Worm (Caenorhabditis elegans) whole organism, L1 larva: ENCODE data around the gene ugt-61.

Experiments
- C04F5.9 ChIP-seq: sonication (generic microtip); optimal IDR thresholded peaks from 2 replicates; lab custom pipeline; 2016; ENCODE audit warnings: missing genetic modification characterization, missing compliant biosample characterization
- aly-2 ChIP-seq: fragments of 150-350 bp; optimal IDR thresholded peaks from 2 replicates; lab custom pipeline; 2014; ENCODE audit warnings: missing biosample characterization, missing genetic modification characterization
- ceh-82 ChIP-seq, 3 experiments: fragments of 150-350 bp in 1 of 3; sonication (generic microtip) in 2 of 3; optimal IDR thresholded peaks; 2 replicates each; lab custom pipeline; 2014 to 2017; ENCODE audit warnings: missing biosample characterization in 3 of 3, missing genetic modification characterization in 3 of 3
- hlh-17 ChIP-seq: fragments of 200-800 bp; sonication (Bioruptor generic); optimal IDR thresholded peaks from 2 replicates; lab custom pipeline; 2018; ENCODE audit warnings: missing genetic modification characterization, mild to moderate bottlenecking, missing compliant biosample characterization, moderate library complexity, borderline replicate concordance
- lin-13 ChIP-seq: fragments of 150-350 bp; optimal IDR thresholded peaks from 2 replicates; lab custom pipeline; 2014; ENCODE audit warnings: missing biosample characterization, missing genetic modification reagents, missing genetic modification characterization
- nhr-77 ChIP-seq: fragments of 150-350 bp; optimal IDR thresholded peaks from 2 replicates; lab custom pipeline; 2014; ENCODE audit warnings: missing biosample characterization, missing genetic modification characterization
- unc-130 ChIP-seq: fragments of 150-350 bp; optimal IDR thresholded peaks from 2 replicates; lab custom pipeline; 2017; ENCODE audit warnings: missing biosample characterization, missing genetic modification characterization, inconsistent platforms

DNA sequence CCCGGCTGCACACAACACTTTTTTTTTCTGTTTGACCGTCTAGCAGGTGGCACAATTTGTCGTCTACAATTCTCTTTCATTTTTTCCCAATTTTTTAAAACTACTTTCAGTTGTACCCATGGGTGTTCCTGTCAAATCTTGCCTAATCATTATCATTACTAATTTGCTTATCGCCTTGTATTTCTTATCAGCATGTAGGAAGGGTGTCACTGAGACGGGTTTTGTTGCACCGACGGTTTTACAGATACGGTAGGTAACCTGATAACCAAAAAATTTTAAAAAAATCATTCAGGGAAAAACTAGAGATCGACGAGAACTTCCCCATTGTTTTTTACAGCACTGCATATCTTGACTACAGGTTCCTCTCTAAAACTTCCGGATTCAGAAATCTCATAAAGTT lies 4.5 kb upstream of the ugt-61 start, which contains the start of gene F39G3.2:
- TF ChIP-seq aly-2 (tag; lab: Kevin White, UChicago) (no peak), hlh-17 (GFP tag; lab: Kevin White, UChicago) (no peak), lin-13 (GFP tag; lab: Kevin White, UChicago) (no peak), nhr-77 (tag; lab: Kevin White, UChicago) (no peak), C04F5.9 (tag; lab: Kevin White, UChicago) (no peak), unc-130 (tag; lab: Kevin White, UChicago) (no peak), ceh-82 (tag; optimal IDR thresholded peaks at IDR 0.05; lab: Kevin White, UChicago) (no peak)
